Worm (Caenorhabditis elegans) whole organism, L1 larva: Measurements from ENCODE around the gene F53F1.6.
A peak's percentile ranks its signal among the peaks of the same experiment; 100 is the strongest.

Source experiments
- C16A3.4 ChIP-seq: fragments of 150-350 bp; optimal IDR thresholded peaks from 2 replicates; lab custom pipeline; 2014; ENCODE audit warnings: missing biosample characterization, missing genetic modification characterization
- C34B4.2 ChIP-seq: sonication (generic microtip); optimal IDR thresholded peaks from 2 replicates; lab custom pipeline; 2017; ENCODE audit warnings: mild to moderate bottlenecking, missing genetic modification characterization, missing compliant biosample characterization
- alr-1 ChIP-seq: fragments of 200-800 bp; sonication (Bioruptor generic); optimal IDR thresholded peaks from 2 replicates; lab custom pipeline; 2018; ENCODE audit warnings: borderline replicate concordance, mild to moderate bottlenecking, missing genetic modification characterization, missing compliant biosample characterization
- ama-1 ChIP-seq: fragments of 150-350 bp; optimal IDR thresholded peaks from 2 replicates; lab custom pipeline; 2014
- blmp-1 ChIP-seq: fragments of 150-350 bp; optimal IDR thresholded peaks from 2 replicates; lab custom pipeline; 2014; ENCODE audit warnings: missing biosample characterization, missing genetic modification characterization
- ceh-82 ChIP-seq, 3 experiments: fragments of 150-350 bp in 1 of 3; sonication (generic microtip) in 2 of 3; optimal IDR thresholded peaks; 2 replicates each; lab custom pipeline; 2014 to 2017; ENCODE audit warnings: missing biosample characterization in 3 of 3, missing genetic modification characterization in 3 of 3
- ceh-90 ChIP-seq: sonication (generic microtip); optimal IDR thresholded peaks from 2 replicates; lab custom pipeline; 2016; ENCODE audit warnings: missing genetic modification characterization, missing compliant biosample characterization
- ces-1 ChIP-seq: fragments of 150-350 bp; optimal IDR thresholded peaks from 2 replicates; lab custom pipeline; 2014; ENCODE audit warnings: missing biosample characterization, missing genetic modification reagents, missing genetic modification characterization
- dpl-1 ChIP-seq, 3 experiments: fragments of 150-350 bp in 2 of 3; sonication (generic microtip) in 1 of 3; optimal IDR thresholded peaks; 2 replicates each; lab custom pipeline; 2014 to 2017; ENCODE audit warnings: missing biosample characterization in 3 of 3, missing genetic modification characterization in 3 of 3, missing genetic modification reagents in 3 of 3
- dsc-1 ChIP-seq: sonication (generic microtip); optimal IDR thresholded peaks from 2 replicates; lab custom pipeline; 2016; ENCODE audit warnings: mild to moderate bottlenecking, missing genetic modification characterization, missing compliant biosample characterization
- efl-1 ChIP-seq, 4 experiments: fragments of 150-350 bp; optimal IDR thresholded peaks in 3 of 4; peaks in 1 of 4; 1 replicate in 1 of 4; 2 replicates in 3 of 4; lab custom pipeline; 2014; ENCODE audit warnings: missing biosample characterization in 2 of 4, missing genetic modification characterization in 2 of 4, missing genetic modification reagents in 2 of 4
- efl-3 ChIP-seq: fragments of 200-800 bp; sonication (Bioruptor generic); optimal IDR thresholded peaks from 2 replicates; lab custom pipeline; 2018; ENCODE audit warnings: mild to moderate bottlenecking, missing genetic modification characterization, missing compliant biosample characterization
- elt-2 ChIP-seq: sonication (generic microtip); optimal IDR thresholded peaks from 2 replicates; lab custom pipeline; 2016; ENCODE audit warnings: missing genetic modification characterization, mild to moderate bottlenecking, inconsistent platforms, missing compliant biosample characterization, missing genetic modification reagents
- elt-3 ChIP-seq, 6 experiments: fragments of 150-350 bp in 1 of 6; sonication (generic microtip); optimal IDR thresholded peaks; 2 replicates each; lab custom pipeline; 2017 to 2018; ENCODE audit warnings: missing biosample characterization in 6 of 6, missing genetic modification characterization in 6 of 6, inconsistent platforms in 1 of 6
- fkh-10 ChIP-seq: sonication (generic microtip); optimal IDR thresholded peaks from 2 replicates; lab custom pipeline; 2017; ENCODE audit warnings: missing biosample characterization, missing genetic modification reagents, missing genetic modification characterization
- fkh-4 ChIP-seq: sonication (generic microtip); optimal IDR thresholded peaks from 2 replicates; lab custom pipeline; 2016; ENCODE audit warnings: missing compliant biosample characterization, missing genetic modification characterization, borderline replicate concordance
- grh-1 ChIP-seq: fragments of 200-800 bp; sonication (Bioruptor generic); IDR thresholded peaks from 2 replicates; pipeline ENCODE4 v1.3.6; 2022; ENCODE audit warnings: missing genetic modification reagents, missing genetic modification characterization, missing compliant biosample characterization
- hpl-2 ChIP-seq: fragments of 150-350 bp; optimal IDR thresholded peaks from 2 replicates; lab custom pipeline; 2014; ENCODE audit warnings: missing biosample characterization, missing genetic modification reagents, missing genetic modification characterization
- jun-1 ChIP-seq: fragments of 150-350 bp; optimal IDR thresholded peaks from 2 replicates; lab custom pipeline; 2014; ENCODE audit warnings: missing biosample characterization, missing genetic modification reagents, missing genetic modification characterization
- lin-13 ChIP-seq: fragments of 150-350 bp; optimal IDR thresholded peaks from 2 replicates; lab custom pipeline; 2014; ENCODE audit warnings: missing biosample characterization, missing genetic modification reagents, missing genetic modification characterization
- lin-14 ChIP-seq: fragments of 200-800 bp; sonication (Bioruptor generic); optimal IDR thresholded peaks from 2 replicates; lab custom pipeline; 2018; ENCODE audit warnings: mild to moderate bottlenecking, missing genetic modification characterization, moderate library complexity, missing compliant biosample characterization
- lin-15B ChIP-seq: fragments of 150-350 bp; sonication (generic microtip); optimal IDR thresholded peaks from 3 replicates; lab custom pipeline; 2014; ENCODE audit warnings: missing biosample characterization, missing genetic modification characterization
- lin-35 ChIP-seq, 2 experiments: fragments of 150-350 bp; optimal IDR thresholded peaks; 2 replicates each; lab custom pipeline; 2014; ENCODE audit warnings: missing biosample characterization in 2 of 2, missing genetic modification characterization in 2 of 2, missing genetic modification reagents in 2 of 2
- mab-9 ChIP-seq: fragments of 200-800 bp; sonication (Bioruptor generic); IDR thresholded peaks from 2 replicates; pipeline ENCODE4 v1.3.6; 2022; ENCODE audit warnings: missing genetic modification reagents, missing genetic modification characterization, missing compliant biosample characterization
- mdl-1 ChIP-seq, 2 experiments: fragments of 150-350 bp; optimal IDR thresholded peaks; 2 replicates each; lab custom pipeline; 2014 to 2017; ENCODE audit warnings: missing biosample characterization in 2 of 2, missing genetic modification characterization in 2 of 2, inconsistent platforms in 1 of 2
- mep-1 ChIP-seq: fragments of 150-350 bp; optimal IDR thresholded peaks from 2 replicates; lab custom pipeline; 2014; ENCODE audit warnings: missing biosample characterization, missing genetic modification characterization
- nhr-11 ChIP-seq: fragments of 150-350 bp; optimal IDR thresholded peaks from 2 replicates; lab custom pipeline; 2014; ENCODE audit warnings: missing biosample characterization, missing genetic modification characterization
- nhr-12 ChIP-seq: sonication (generic microtip); optimal IDR thresholded peaks from 2 replicates; lab custom pipeline; 2017; ENCODE audit warnings: missing biosample characterization, missing genetic modification characterization
- nhr-19 ChIP-seq: fragments of 200-800 bp; sonication (Bioruptor generic); conservative IDR thresholded peaks from 2 replicates; pipeline ENCODE4 v1.3.6; 2022; ENCODE audit warnings: missing genetic modification characterization, missing compliant biosample characterization
- nhr-20 ChIP-seq: sonication (generic microtip); optimal IDR thresholded peaks from 2 replicates; lab custom pipeline; 2016; ENCODE audit warnings: mild to moderate bottlenecking, missing genetic modification characterization, missing compliant biosample characterization
- nhr-28 ChIP-seq: fragments of 150-350 bp; optimal IDR thresholded peaks from 2 replicates; lab custom pipeline; 2014; ENCODE audit warnings: missing biosample characterization, missing genetic modification characterization
- nhr-47 ChIP-seq: sonication (generic microtip); optimal IDR thresholded peaks from 2 replicates; lab custom pipeline; 2016; ENCODE audit warnings: mild to moderate bottlenecking, missing genetic modification characterization, moderate library complexity, missing compliant biosample characterization
- nhr-71 ChIP-seq: sonication (generic microtip); optimal IDR thresholded peaks from 2 replicates; lab custom pipeline; 2016; ENCODE audit warnings: mild to moderate bottlenecking, missing genetic modification characterization, moderate library complexity, missing compliant biosample characterization
- nhr-85 ChIP-seq: sonication (generic microtip); peaks from one replicate; lab custom pipeline; 2016; ENCODE audit warnings: missing genetic modification characterization, inconsistent platforms, missing compliant biosample characterization
- nhr-90 ChIP-seq: sonication (generic microtip); optimal IDR thresholded peaks from 2 replicates; lab custom pipeline; 2016; ENCODE audit warnings: mild to moderate bottlenecking, missing genetic modification characterization, missing compliant biosample characterization; ENCODE audit not compliant: poor library complexity
- pax-3 ChIP-seq: fragments of 200-800 bp; sonication (Bioruptor generic); optimal IDR thresholded peaks from 2 replicates; lab custom pipeline; 2018; ENCODE audit warnings: mild to moderate bottlenecking, missing genetic modification characterization, moderate library complexity, missing compliant biosample characterization
- pqm-1 ChIP-seq: sonication (generic microtip); optimal IDR thresholded peaks from 3 replicates; lab custom pipeline; 2017; ENCODE audit warnings: missing biosample characterization, missing genetic modification characterization
- rnt-1 ChIP-seq: sonication (generic microtip); optimal IDR thresholded peaks from 2 replicates; lab custom pipeline; 2016; ENCODE audit warnings: mild to moderate bottlenecking, missing genetic modification characterization, moderate library complexity, missing compliant biosample characterization
- snpc-4 ChIP-seq: fragments of 150-350 bp; optimal IDR thresholded peaks from 2 replicates; lab custom pipeline; 2014; ENCODE audit warnings: missing biosample characterization, missing genetic modification characterization
- snu-23 ChIP-seq: sonication (generic microtip); optimal IDR thresholded peaks from 2 replicates; lab custom pipeline; 2016; ENCODE audit warnings: missing genetic modification characterization, missing compliant biosample characterization
- sptf-1 ChIP-seq: fragments of 150-350 bp; optimal IDR thresholded peaks from 2 replicates; lab custom pipeline; 2014; ENCODE audit warnings: missing biosample characterization, missing genetic modification characterization
- tlp-1 ChIP-seq: fragments of 150-350 bp; optimal IDR thresholded peaks from 2 replicates; lab custom pipeline; 2014; ENCODE audit warnings: missing biosample characterization, missing genetic modification characterization
- unc-130 ChIP-seq: fragments of 150-350 bp; optimal IDR thresholded peaks from 2 replicates; lab custom pipeline; 2017; ENCODE audit warnings: missing biosample characterization, missing genetic modification characterization, inconsistent platforms
- unc-86 ChIP-seq: sonication (generic microtip); optimal IDR thresholded peaks from 2 replicates; lab custom pipeline; 2016; ENCODE audit warnings: missing genetic modification characterization, missing compliant biosample characterization
- unc-98 ChIP-seq: fragments of 200-800 bp; sonication (Bioruptor generic); IDR thresholded peaks from 2 replicates; pipeline ENCODE4 v1.3.6; 2022; ENCODE audit warnings: missing genetic modification characterization, missing compliant biosample characterization
- vab-15 ChIP-seq: sonication (generic microtip); optimal IDR thresholded peaks from 2 replicates; lab custom pipeline; 2017; ENCODE audit warnings: missing genotype, mild to moderate bottlenecking, missing genetic modification characterization, missing compliant biosample characterization
- zag-1 ChIP-seq: fragments of 150-350 bp; optimal IDR thresholded peaks from 2 replicates; lab custom pipeline; 2014; ENCODE audit warnings: missing biosample characterization, missing genetic modification characterization
- zip-4 ChIP-seq: fragments of 200-800 bp; sonication (Bioruptor generic); optimal IDR thresholded peaks from 2 replicates; lab custom pipeline; 2018; ENCODE audit warnings: mild to moderate bottlenecking, missing genetic modification characterization, moderate library complexity, missing compliant biosample characterization

The F53F1.6 gene

ce11 chrV:13380178-13380577 is 37.2 kb downstream of the F53F1.6 start, which contains the start of gene ifbp-1 (continued):
- TF ChIP-seq efl-3 (GFP tag; lab: Kevin White, UChicago): peak; percentile 26
- TF ChIP-seq grh-1 (GFP tag; lab: Robert Waterston, UW): peak; percentile 100
- peak; percentile 89 for TF ChIP-seq nhr-20
- TF ChIP-seq lin-15B (tag; lab: Kevin White, UChicago): no peak
- peak; percentile 39 to 96 (median 91) for TF ChIP-seq elt-3 (tag; optimal IDR thresholded peaks at IDR 0.05; lab: Kevin White, UChicago)
- peak; percentile 31 for TF ChIP-seq zip-4 (GFP tag; lab: Kevin White, UChicago)
- peak; percentile 86 for TF ChIP-seq blmp-1 (tag; lab: Kevin White, UChicago)
- no peak for TF ChIP-seq alr-1 (tag; lab: Kevin White, UChicago)
- no peak for TF ChIP-seq ceh-90 (tag; lab: Kevin White, UChicago)
- peak; percentile 69 for TF ChIP-seq nhr-19
- TF ChIP-seq nhr-28 (tag; lab: Kevin White, UChicago): no peak
- TF ChIP-seq nhr-47 (tag; lab: Kevin White, UChicago): peak; percentile 70
- peak; percentile 82 for TF ChIP-seq snu-23 (GFP tag; lab: Kevin White, UChicago)
- TF ChIP-seq unc-130 (tag; lab: Kevin White, UChicago): peak; percentile 87
- peak in 1 of 2 experiments; percentile 92 for TF ChIP-seq mdl-1 (tag; optimal IDR thresholded peaks at IDR 0.05; lab: Kevin White, UChicago)
- peak; percentile 100 for TF ChIP-seq nhr-85 (tag; lab: Kevin White, UChicago)
- peak in 1 of 3 experiments; percentile 19 for TF ChIP-seq ceh-82 (tag; optimal IDR thresholded peaks at IDR 0.05; lab: Kevin White, UChicago)
- TF ChIP-seq hpl-2 (GFP tag; lab: Kevin White, UChicago): no peak
- TF ChIP-seq lin-13: peak; percentile 63
- peak; percentile 26 for TF ChIP-seq nhr-11
- TF ChIP-seq nhr-71 (tag; lab: Kevin White, UChicago): peak; percentile 85
- peak; percentile 26 to 74 (median 51) for TF ChIP-seq dpl-1 (GFP tag; optimal IDR thresholded peaks at IDR 0.05; lab: Kevin White, UChicago)
- TF ChIP-seq vab-15: peak; percentile 80
- peak; percentile 40 to 82 for TF ChIP-seq lin-35 (GFP tag; optimal IDR thresholded peaks at IDR 0.05; lab: Kevin White, UChicago)
- TF ChIP-seq pax-3: peak; percentile 10
- TF ChIP-seq, all 84 proteins: peak for 32

- TF ChIP-seq unc-86 (tag; lab: Kevin White, UChicago): no peak
- no peak for TF ChIP-seq tlp-1 (tag; lab: Kevin White, UChicago)
- peak; percentile 16 for TF ChIP-seq nhr-90
- peak; percentile 30 for TF ChIP-seq nhr-20
- peak; percentile 37 for TF ChIP-seq nhr-71 (tag; lab: Kevin White, UChicago)
- peak; percentile 26 for TF ChIP-seq pax-3
- TF ChIP-seq lin-35 (GFP tag; optimal IDR thresholded peaks at IDR 0.05; lab: Kevin White, UChicago): peak in 1 of 2 experiments; percentile 48
- TF ChIP-seq elt-2: peak; percentile 97
- peak in 1 of 3 experiments; percentile 9 for TF ChIP-seq dpl-1 (GFP tag; optimal IDR thresholded peaks at IDR 0.05; lab: Kevin White, UChicago)
- TF ChIP-seq ama-1 (lab: Kevin White, UChicago): no peak
- TF ChIP-seq efl-1 (optimal IDR thresholded peaks at IDR 0.05; lab: Kevin White, UChicago): no peak
- TF ChIP-seq efl-1 (GFP tag; optimal IDR thresholded peaks at IDR 0.05 in 1 of 2; lab: Kevin White, UChicago): peak in 1 of 2 experiments; percentile 60
- TF ChIP-seq snpc-4 (tag; lab: Kevin White, UChicago): no peak
- TF ChIP-seq jun-1 (tag; lab: Kevin White, UChicago): peak; percentile 15
These were observed 40.3 kb downstream of the F53F1.6 start for ce11 chrV:13377130-13377529.

DNA sequence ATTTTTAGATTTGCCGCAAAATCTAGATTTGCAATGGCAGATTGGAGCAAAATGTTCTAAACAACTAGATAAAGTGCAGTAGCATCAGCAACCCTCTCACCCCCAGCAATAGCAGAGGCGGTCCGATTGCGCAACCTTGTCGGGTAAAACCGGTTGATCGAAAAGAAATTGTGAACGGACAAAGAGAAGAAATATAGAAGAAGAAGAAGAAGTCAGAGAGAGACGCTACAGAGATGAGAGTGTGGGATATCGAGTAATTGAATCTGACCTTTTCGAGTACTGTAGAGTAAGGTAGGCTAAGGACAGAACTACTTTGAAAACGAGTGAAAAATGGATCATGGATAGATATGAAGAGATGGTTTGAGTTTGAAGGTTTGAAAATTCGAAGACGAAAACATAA is 41.6 kb downstream of the F53F1.6 start:
- no peak for TF ChIP-seq nhr-19
- TF ChIP-seq ceh-90 (tag; lab: Kevin White, UChicago): no peak
- TF ChIP-seq efl-3 (GFP tag; lab: Kevin White, UChicago): no peak
- TF ChIP-seq fkh-4 (tag; lab: Kevin White, UChicago): no peak
- TF ChIP-seq nhr-47 (tag; lab: Kevin White, UChicago): peak; percentile 2
- peak; percentile 19 for TF ChIP-seq rnt-1 (tag; lab: Kevin White, UChicago)
- TF ChIP-seq nhr-12 (tag; lab: Kevin White, UChicago): no peak
- TF ChIP-seq C34B4.2 (tag; lab: Kevin White, UChicago): no peak
- no peak for TF ChIP-seq sptf-1 (tag; lab: Kevin White, UChicago)
- peak; percentile 95 for TF ChIP-seq nhr-85 (tag; lab: Kevin White, UChicago)
- peak; percentile 83 for TF ChIP-seq lin-14
- TF ChIP-seq elt-3 (tag; optimal IDR thresholded peaks at IDR 0.05; lab: Kevin White, UChicago): peak in 1 of 6 experiments; percentile 12
- peak; percentile 14 for TF ChIP-seq C16A3.4
- no peak for TF ChIP-seq alr-1 (tag; lab: Kevin White, UChicago)
- no peak for TF ChIP-seq lin-15B (tag; lab: Kevin White, UChicago)
- TF ChIP-seq fkh-10 (GFP tag; lab: Kevin White, UChicago): no peak
- TF ChIP-seq mab-9: no peak
- TF ChIP-seq ces-1: no peak
- TF ChIP-seq mdl-1 (tag; optimal IDR thresholded peaks at IDR 0.05; lab: Kevin White, UChicago): no peak
- TF ChIP-seq mep-1 (tag; lab: Kevin White, UChicago): peak; percentile 55
- TF ChIP-seq pqm-1 (tag; lab: Kevin White, UChicago): no peak
- no peak for TF ChIP-seq unc-98
- no peak for TF ChIP-seq zag-1 (tag; lab: Kevin White, UChicago)
- no peak for TF ChIP-seq dsc-1 (tag; lab: Kevin White, UChicago)
